Fruit fly (Drosophila melanogaster) whole organism, adult: ENCODE measurements around the gene CG15042.

Experiments
- CG11617 ChIP-seq: fragments of 200-800 bp; sonication (Bioruptor generic); optimal IDR thresholded peaks from 2 replicates; lab custom pipeline; 2017; ENCODE audit warnings: mild to moderate bottlenecking, missing biosample characterization, missing genetic modification reagents, missing genetic modification characterization
- CG12768 ChIP-seq: fragments of 200-800 bp; sonication (Bioruptor generic); optimal IDR thresholded peaks from 2 replicates; lab custom pipeline; 2017; ENCODE audit warnings: missing biosample characterization, missing genetic modification characterization, mild to moderate bottlenecking, moderate library complexity, missing genetic modification reagents
- CG14711 ChIP-seq: fragments of 200-800 bp; sonication (Bioruptor generic); optimal IDR thresholded peaks from 2 replicates; lab custom pipeline; 2018; ENCODE audit warnings: missing biosample characterization, mild to moderate bottlenecking, missing genetic modification characterization, moderate library complexity
- CG1620 ChIP-seq: fragments of 200-800 bp; sonication (Bioruptor generic); optimal IDR thresholded peaks from 2 replicates; lab custom pipeline; 2016; ENCODE audit warnings: missing biosample characterization, missing genetic modification characterization
- CG33017 ChIP-seq: fragments of 200-800 bp; sonication (Bioruptor generic); optimal IDR thresholded peaks from 2 replicates; lab custom pipeline; 2018; ENCODE audit warnings: missing biosample characterization, mild to moderate bottlenecking, missing genetic modification characterization, moderate library complexity
- CG5204 ChIP-seq: fragments of 200-800 bp; sonication (Bioruptor generic); optimal IDR thresholded peaks from 2 replicates; lab custom pipeline; 2016; ENCODE audit warnings: missing biosample characterization, missing genetic modification characterization
- CG7045 ChIP-seq: fragments of 200-800 bp; sonication (Bioruptor generic); optimal IDR thresholded peaks from 2 replicates; lab custom pipeline; 2017; ENCODE audit warnings: missing biosample characterization, mild to moderate bottlenecking, missing genetic modification characterization
- CG7101 ChIP-seq: fragments of 200-800 bp; sonication (Bioruptor generic); optimal IDR thresholded peaks from 2 replicates; lab custom pipeline; 2018; ENCODE audit warnings: missing biosample characterization, mild to moderate bottlenecking, missing genetic modification characterization, moderate library complexity
- Clk ChIP-seq: fragments of 200-800 bp; sonication (Bioruptor generic); optimal IDR thresholded peaks from 2 replicates; lab custom pipeline; 2017; ENCODE audit warnings: missing biosample characterization, missing genetic modification characterization
- Crg-1 ChIP-seq: fragments of 200-800 bp; sonication (Bioruptor generic); optimal IDR thresholded peaks from 2 replicates; lab custom pipeline; 2016; ENCODE audit warnings: missing biosample characterization, missing genetic modification characterization
- Hr96 ChIP-seq: fragments of 200-800 bp; sonication (Bioruptor generic); optimal IDR thresholded peaks from 2 replicates; lab custom pipeline; 2016; ENCODE audit warnings: missing biosample characterization, missing genetic modification characterization
- Mnt ChIP-seq: fragments of 200-800 bp; sonication (Bioruptor generic); optimal IDR thresholded peaks from 2 replicates; lab custom pipeline; 2016; ENCODE audit warnings: missing biosample characterization, mild to moderate bottlenecking, missing genetic modification characterization
- bab1 ChIP-seq: fragments of 200-800 bp; sonication (Bioruptor generic); optimal IDR thresholded peaks from 3 replicates; lab custom pipeline; 2019; ENCODE audit warnings: missing biosample characterization, mild to moderate bottlenecking, missing genetic modification characterization, moderate library complexity
- cic ChIP-seq: fragments of 200-800 bp; sonication (Bioruptor generic); optimal IDR thresholded peaks from 2 replicates; lab custom pipeline; 2017; ENCODE audit warnings: missing biosample characterization, mild to moderate bottlenecking, missing genetic modification characterization, moderate library complexity
- cnc ChIP-seq, 2 experiments: fragments of >200 bp; optimal IDR thresholded peaks; 2 replicates each; lab custom pipeline; 2017
- kay ChIP-seq: fragments of 200-800 bp; sonication (Bioruptor generic); peaks from one replicate; lab custom pipeline; 2016; ENCODE audit warnings: missing biosample characterization, missing genetic modification characterization, borderline replicate concordance
- ovo ChIP-seq: fragments of 200-800 bp; sonication (Bioruptor generic); optimal IDR thresholded peaks from 2 replicates; lab custom pipeline; 2016; ENCODE audit warnings: missing biosample characterization, missing genetic modification characterization
- pad ChIP-seq: fragments of 200-800 bp; sonication (Bioruptor generic); optimal IDR thresholded peaks from 3 replicates; lab custom pipeline; 2017; ENCODE audit warnings: missing biosample characterization, missing genetic modification characterization, mild to moderate bottlenecking, moderate library complexity, missing genetic modification reagents
- tj ChIP-seq: fragments of 200-800 bp; sonication (Bioruptor generic); optimal IDR thresholded peaks from 3 replicates; lab custom pipeline; 2017; ENCODE audit warnings: missing biosample characterization, mild to moderate bottlenecking, missing genetic modification characterization, moderate library complexity
- toe ChIP-seq: fragments of 200-800 bp; sonication (Bioruptor generic); optimal IDR thresholded peaks from 2 replicates; lab custom pipeline; 2016; ENCODE audit warnings: missing biosample characterization, missing genetic modification characterization

CG15042 gene

DNA sequence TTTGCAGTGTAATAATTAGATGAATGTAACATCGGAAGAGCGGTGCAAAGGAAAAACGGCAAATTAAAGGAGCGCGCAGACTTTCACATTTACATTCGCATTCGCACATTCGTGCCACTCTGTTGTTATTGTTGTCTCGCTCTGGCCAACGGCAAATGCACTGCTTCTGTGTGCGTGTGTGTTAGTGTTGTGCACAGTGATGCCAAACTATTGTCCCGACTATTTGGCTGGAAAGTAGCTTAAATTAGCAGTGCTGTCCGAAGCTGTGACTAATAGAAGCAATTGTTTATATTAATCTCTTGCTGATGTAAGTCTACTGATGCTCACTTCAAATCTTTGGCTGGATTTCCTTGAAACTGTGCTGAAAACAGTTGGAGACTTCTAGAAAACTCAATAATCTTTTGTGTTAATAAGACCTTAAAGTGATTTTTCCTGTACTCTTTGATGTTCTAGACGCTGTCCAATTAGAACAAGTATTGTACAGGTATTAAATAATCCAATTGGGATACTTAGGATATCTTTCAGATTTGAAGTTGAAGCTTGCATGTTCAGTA, 12.0 kb downstream of the CG15042 start:
- TF ChIP-seq Mnt (peak; percentile 26), CG7045 (GFP tag; lab: Kevin White, UChicago) (no peak), kay (GFP tag; lab: Kevin White, UChicago) (peak; percentile 73), Clk (GFP tag; lab: Kevin White, UChicago) (no peak), pad (GFP tag; lab: Kevin White, UChicago) (peak; percentile 57), cic (GFP tag; lab: Kevin White, UChicago) (no peak), bab1 (no peak), cnc (optimal IDR thresholded peaks at IDR 0.05; lab: Kevin White, UChicago) (no peak), tj (GFP tag; lab: Kevin White, UChicago) (peak; percentile 61), CG1620 (GFP tag; lab: Kevin White, UChicago) (no peak), CG5204 (GFP tag; lab: Kevin White, UChicago) (no peak), CG33017 (tag; lab: Kevin White, UChicago) (no peak), CG14711 (tag; lab: Kevin White, UChicago) (no peak), Crg-1 (GFP tag; lab: Kevin White, UChicago) (no peak), ovo (GFP tag; lab: Kevin White, UChicago) (peak; percentile 35), CG12768 (GFP tag; lab: Kevin White, UChicago) (no peak), Hr96 (GFP tag; lab: Kevin White, UChicago) (no peak), CG7101 (tag; lab: Kevin White, UChicago) (peak; percentile 14), toe (peak; percentile 34), CG11617 (GFP tag; lab: Kevin White, UChicago) (no peak)

DNA sequence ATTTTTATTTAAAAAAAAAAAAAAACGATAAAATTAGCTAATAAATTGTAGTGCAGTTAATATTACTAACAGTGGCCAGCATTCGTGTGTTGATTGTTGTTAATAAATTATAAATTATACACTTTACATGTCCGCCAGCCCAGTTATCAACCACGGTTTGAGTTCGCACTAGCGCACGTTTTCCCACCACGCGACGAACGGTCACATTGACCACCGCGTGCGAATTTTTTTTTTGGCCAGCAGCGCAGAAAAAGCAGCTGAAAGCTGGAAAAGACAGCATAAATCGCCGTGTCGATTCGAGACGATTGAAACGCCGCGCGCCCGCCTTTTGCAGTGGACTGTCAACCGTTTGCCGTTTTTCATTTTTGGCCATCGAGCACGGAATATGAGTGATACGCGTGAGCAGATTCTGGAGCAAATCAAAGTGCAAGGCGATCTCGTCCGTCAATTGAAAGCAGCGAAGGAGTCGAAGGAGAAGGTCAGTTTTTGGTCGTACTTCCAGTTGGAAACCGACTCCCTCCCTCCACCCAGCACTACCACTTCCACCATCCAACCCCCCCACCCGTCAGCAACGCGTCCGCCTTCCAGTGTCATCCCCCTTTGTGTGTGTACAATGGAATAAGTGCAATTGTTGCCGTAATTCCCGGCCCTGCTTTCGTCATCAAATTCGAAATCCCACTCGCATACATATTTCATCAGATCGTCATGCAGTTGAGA, 12.7 kb downstream of the CG15042 start, which contains the start of the genes Bx and HisRS:
TSS of gene Bx (plus strand) at position 224 of the 717 bp plus-strand sequence.
TSS of gene HisRS (plus strand) at position 224 of the 717 bp plus-strand sequence.
- TF ChIP-seq CG7101 (tag; lab: Kevin White, UChicago) (peak; percentile 2), Mnt (peak; percentile 100), bab1 (no peak), tj (GFP tag; lab: Kevin White, UChicago) (peak; percentile 76), Hr96 (GFP tag; lab: Kevin White, UChicago) (no peak)

DNA sequence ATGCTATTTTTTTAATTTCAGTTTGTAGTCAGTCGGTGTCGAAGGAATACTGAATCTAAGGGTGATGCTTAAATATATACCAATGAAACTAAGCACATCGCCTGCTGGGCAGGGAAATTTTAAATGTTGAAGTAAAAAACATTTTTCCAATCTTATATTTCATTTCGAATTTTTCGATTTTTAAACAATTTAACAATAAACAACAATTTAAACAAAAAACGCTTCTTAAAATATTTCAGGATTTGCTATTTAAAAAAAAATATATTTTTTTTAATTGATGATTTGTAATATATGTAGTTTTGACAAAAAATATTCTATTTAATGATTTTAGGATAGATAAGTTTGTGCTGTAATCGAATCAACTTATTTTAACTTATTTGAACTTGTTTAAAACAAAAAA, 13.3 kb downstream of the CG15042 start, which contains the start of gene CG6470:
TSS of gene CG6470 (minus strand) at position 101 of the 400 bp plus-strand sequence.
- TF ChIP-seq CG7045 (GFP tag; lab: Kevin White, UChicago) (no peak), pad (GFP tag; lab: Kevin White, UChicago) (no peak), Crg-1 (GFP tag; lab: Kevin White, UChicago) (no peak), CG12768 (GFP tag; lab: Kevin White, UChicago) (no peak), CG33017 (tag; lab: Kevin White, UChicago) (no peak), Hr96 (GFP tag; lab: Kevin White, UChicago) (no peak), CG7101 (tag; lab: Kevin White, UChicago) (no peak), CG1620 (GFP tag; lab: Kevin White, UChicago) (no peak)

DNA sequence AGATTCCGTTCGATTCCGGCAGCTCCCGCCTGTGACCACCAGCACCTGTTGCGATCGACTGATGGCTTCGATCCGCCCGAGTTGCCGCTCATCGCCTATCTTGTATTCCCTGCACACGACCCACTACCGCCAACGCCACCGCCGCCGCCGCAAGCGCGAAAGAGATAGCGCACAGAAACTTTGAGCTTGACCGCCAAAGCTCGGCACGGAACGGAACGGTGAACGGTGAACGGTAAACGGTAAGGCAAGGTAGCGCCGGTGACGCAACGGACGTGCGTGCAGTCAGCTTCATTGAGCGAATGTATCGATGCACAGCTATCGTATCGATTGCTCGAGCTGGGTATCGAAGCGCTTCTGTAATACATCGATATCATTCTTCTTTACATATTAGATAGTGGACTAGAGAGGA, 15.8 kb downstream of the CG15042 start, which contains the start of gene Ggt-1:
TSS of gene Ggt-1 (minus strand) at position 251 of the 409 bp plus-strand sequence.
- TF ChIP-seq Hr96 (GFP tag; lab: Kevin White, UChicago) (peak; percentile 34), CG7101 (tag; lab: Kevin White, UChicago) (peak; percentile 31), pad (GFP tag; lab: Kevin White, UChicago) (peak; percentile 58), CG14711 (tag; lab: Kevin White, UChicago) (peak; percentile 34), Mnt (peak; percentile 46), bab1 (peak; percentile 77), CG5204 (GFP tag; lab: Kevin White, UChicago) (no peak), CG12768 (GFP tag; lab: Kevin White, UChicago) (no peak), CG11617 (GFP tag; lab: Kevin White, UChicago) (no peak), ovo (GFP tag; lab: Kevin White, UChicago) (peak; percentile 98)

DNA sequence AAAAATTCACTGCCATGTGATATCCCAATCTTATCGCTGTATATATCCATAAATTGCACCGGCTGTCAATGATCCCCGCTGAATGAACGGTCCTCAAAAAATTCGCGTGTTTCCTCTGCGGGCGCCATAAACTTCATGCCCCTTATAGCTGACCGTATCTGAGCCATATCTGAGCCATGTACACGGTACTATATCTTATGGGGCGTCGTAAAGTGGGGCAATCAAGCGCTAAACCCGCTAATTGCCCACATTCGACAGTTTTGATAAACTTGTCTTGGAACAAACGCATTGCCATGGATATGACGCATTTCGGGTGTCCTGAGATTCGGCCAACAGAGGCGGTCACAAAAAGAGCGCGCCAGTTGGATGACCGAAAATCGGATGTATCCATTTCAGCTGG, 17.2 kb downstream of the CG15042 start:
- peak; percentile 3 for TF ChIP-seq CG7045 (GFP tag; lab: Kevin White, UChicago)
- no peak for TF ChIP-seq Clk (GFP tag; lab: Kevin White, UChicago)
- TF ChIP-seq CG7101 (tag; lab: Kevin White, UChicago): peak; percentile 33

DNA sequence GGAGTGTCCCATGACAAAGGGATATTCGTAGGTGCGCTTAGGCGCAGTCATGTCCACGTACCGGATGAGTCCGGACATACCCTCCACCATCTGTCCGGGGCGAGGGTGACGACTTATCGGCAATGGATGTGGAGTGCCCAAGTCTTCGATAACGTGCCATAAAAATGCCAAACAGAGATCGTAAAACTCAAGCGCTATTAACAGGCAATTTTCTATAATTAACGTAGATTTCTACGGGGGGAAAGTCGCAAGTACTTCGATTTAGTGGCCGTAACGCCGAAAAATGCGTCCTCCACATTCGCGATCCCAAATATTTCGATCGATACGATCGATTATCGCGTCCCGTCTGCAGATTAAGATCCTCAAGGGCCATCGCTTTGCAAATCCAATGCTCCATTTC, 18.6 kb downstream of the CG15042 start:
- TF ChIP-seq CG7045 (GFP tag; lab: Kevin White, UChicago) (no peak), pad (GFP tag; lab: Kevin White, UChicago) (no peak), Hr96 (GFP tag; lab: Kevin White, UChicago) (no peak), CG7101 (tag; lab: Kevin White, UChicago) (no peak), CG5204 (GFP tag; lab: Kevin White, UChicago) (no peak), kay (GFP tag; lab: Kevin White, UChicago) (no peak), toe (no peak), Mnt (no peak), bab1 (no peak), CG33017 (tag; lab: Kevin White, UChicago) (no peak), Clk (GFP tag; lab: Kevin White, UChicago) (no peak), tj (GFP tag; lab: Kevin White, UChicago) (no peak), CG11617 (GFP tag; lab: Kevin White, UChicago) (no peak), ovo (GFP tag; lab: Kevin White, UChicago) (no peak), CG12768 (GFP tag; lab: Kevin White, UChicago) (no peak), CG1620 (GFP tag; lab: Kevin White, UChicago) (no peak), Crg-1 (GFP tag; lab: Kevin White, UChicago) (no peak), CG14711 (tag; lab: Kevin White, UChicago) (no peak), cic (GFP tag; lab: Kevin White, UChicago) (no peak)
